Fruit fly (Drosophila melanogaster) Kc167 (cell line): Measurements from ENCODE around the gene emb.

Source experiments
- Myc ChIP-seq: fragments of >200 bp; optimal IDR thresholded peaks from 2 replicates; lab custom pipeline; 2017; ENCODE audit warnings: missing external identifiers
- ttk ChIP-seq: sonication (Bioruptor generic); optimal IDR thresholded peaks from 2 replicates; lab custom pipeline; 2017; ENCODE audit warnings: missing external identifiers

DNA sequence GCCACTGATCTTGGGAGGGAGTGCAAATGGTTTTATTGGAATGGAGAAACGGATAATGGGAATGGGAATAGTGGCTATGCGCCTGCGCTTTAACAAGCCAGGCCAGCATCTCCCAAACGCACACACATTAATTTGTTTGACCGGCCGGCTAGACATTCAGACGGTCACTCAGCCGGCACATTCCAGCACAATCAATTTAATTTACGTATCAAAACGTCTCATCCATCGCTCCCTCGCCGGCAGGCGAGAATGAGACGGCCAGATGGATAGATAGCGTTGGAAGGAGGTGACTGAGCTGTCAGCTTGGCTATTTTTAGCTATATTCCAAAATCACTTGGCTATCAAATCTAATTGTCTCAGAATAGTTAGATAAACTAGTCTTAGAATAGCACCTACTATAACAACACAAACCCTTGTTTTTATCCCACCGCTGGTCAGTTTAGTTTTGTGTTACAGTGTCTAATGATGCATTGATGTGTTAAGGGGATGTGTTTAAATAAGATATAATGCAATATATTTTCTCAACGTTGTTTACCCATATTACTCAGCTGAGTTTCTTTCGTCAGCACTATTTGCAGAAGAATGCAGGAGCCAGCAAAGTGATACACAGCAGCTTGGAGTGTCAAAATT is 20.2 kb downstream of the emb start:
- TF ChIP-seq ttk (lab: Kevin White, UChicago) = no peak
- no peak for TF ChIP-seq Myc
